Fruit fly (Drosophila melanogaster) whole organism, embryonic: Measurements from ENCODE around the gene CG16965.

Experiments
- BEAF-32 ChIP-seq: fragments of 200-800 bp; sonication (Bioruptor generic); optimal IDR thresholded peaks from 3 replicates; lab custom pipeline; 2017; ENCODE audit warnings: missing biosample characterization, missing genetic modification characterization, mild to moderate bottlenecking, moderate library complexity, missing genetic modification reagents
- CG10209 ChIP-seq: fragments of 200-800 bp; sonication (Bioruptor generic); optimal IDR thresholded peaks from 3 replicates; lab custom pipeline; 2017; ENCODE audit warnings: missing biosample characterization, mild to moderate bottlenecking, missing genetic modification characterization, missing genetic modification reagents
- CG11247 ChIP-seq: fragments of 200-800 bp; sonication (Bioruptor generic); IDR thresholded peaks from 2 replicates; pipeline ENCODE4 v1.3.6; 2022; ENCODE audit warnings: missing biosample characterization, missing genetic modification characterization
- CG11398 ChIP-seq: fragments of 200-800 bp; sonication (Bioruptor generic); optimal IDR thresholded peaks from 2 replicates; lab custom pipeline; 2016; ENCODE audit warnings: missing biosample characterization, missing genetic modification characterization
- CG11504 ChIP-seq: fragments of 200-800 bp; sonication (Bioruptor generic); optimal IDR thresholded peaks from 3 replicates; lab custom pipeline; 2019; ENCODE audit warnings: missing biosample characterization, mild to moderate bottlenecking, missing genetic modification characterization, moderate library complexity
- CG12659 ChIP-seq: fragments of 200-800 bp; sonication (Bioruptor generic); optimal IDR thresholded peaks from 3 replicates; lab custom pipeline; 2017; ENCODE audit warnings: mild to moderate bottlenecking, missing biosample characterization, missing genetic modification reagents, missing genetic modification characterization
- CG13775 ChIP-seq: fragments of 200-800 bp; sonication (Bioruptor generic); optimal IDR thresholded peaks from 3 replicates; lab custom pipeline; 2017; ENCODE audit warnings: missing biosample characterization, mild to moderate bottlenecking, missing genetic modification characterization
- CG14050 ChIP-seq: fragments of 200-800 bp; sonication (Bioruptor generic); IDR thresholded peaks from 3 replicates; pipeline ENCODE4 v1.3.6; 2022; ENCODE audit warnings: missing biosample characterization, missing genetic modification characterization
- CG14667 ChIP-seq: fragments of 200-800 bp; sonication (Bioruptor generic); IDR thresholded peaks from 2 replicates; pipeline ENCODE4 v1.3.6; 2022; ENCODE audit warnings: missing biosample characterization, missing genetic modification characterization
- CG17802 ChIP-seq: fragments of 200-800 bp; sonication (Bioruptor generic); optimal IDR thresholded peaks from 2 replicates; lab custom pipeline; 2018; ENCODE audit warnings: missing biosample characterization, mild to moderate bottlenecking, missing genetic modification characterization, moderate library complexity
- CG18011 ChIP-seq: fragments of 200-800 bp; sonication (Bioruptor generic); optimal IDR thresholded peaks from 2 replicates; lab custom pipeline; 2017; ENCODE audit warnings: missing biosample characterization, missing genetic modification characterization, mild to moderate bottlenecking, moderate library complexity, missing genotype
- CG2129 ChIP-seq: fragments of 200-800 bp; sonication (Bioruptor generic); IDR thresholded peaks from 2 replicates; pipeline ENCODE4 v1.3.6; 2022; ENCODE audit warnings: missing biosample characterization, missing genetic modification characterization; ENCODE audit not compliant: partially characterized antibody
- CG2712 ChIP-seq: fragments of 200-800 bp; optimal IDR thresholded peaks from 3 replicates; lab custom pipeline; 2019; ENCODE audit warnings: missing biosample characterization, mild to moderate bottlenecking, missing genetic modification characterization, moderate library complexity
- CG31388 ChIP-seq: fragments of 200-800 bp; sonication (Bioruptor generic); optimal IDR thresholded peaks from 2 replicates; lab custom pipeline; 2016; ENCODE audit warnings: missing biosample characterization, missing genetic modification characterization
- CG33557 ChIP-seq: fragments of 200-800 bp; sonication (Bioruptor generic); optimal IDR thresholded peaks from 2 replicates; lab custom pipeline; 2019; ENCODE audit warnings: missing biosample characterization, mild to moderate bottlenecking, missing genetic modification characterization, moderate library complexity
- CG6791 ChIP-seq: fragments of 200-800 bp; sonication (Bioruptor generic); IDR thresholded peaks from 3 replicates; pipeline ENCODE4 v1.3.6; 2022; ENCODE audit warnings: missing biosample characterization, missing genetic modification characterization; ENCODE audit not compliant: partially characterized antibody
- CG9817 ChIP-seq: fragments of 200-800 bp; sonication (Bioruptor generic); optimal IDR thresholded peaks from 2 replicates; lab custom pipeline; 2018; ENCODE audit warnings: missing biosample characterization, mild to moderate bottlenecking, missing genetic modification characterization, moderate library complexity
- CHES-1-like ChIP-seq: fragments of 200-800 bp; sonication (Bioruptor generic); optimal IDR thresholded peaks from 2 replicates; lab custom pipeline; 2016; ENCODE audit warnings: missing biosample characterization, missing genetic modification characterization
- Chrac-16 ChIP-seq: fragments of 200-800 bp; sonication (Bioruptor generic); optimal IDR thresholded peaks from 3 replicates; lab custom pipeline; 2016; ENCODE audit warnings: missing biosample characterization, missing genetic modification characterization
- Drgx ChIP-seq: fragments of 200-800 bp; sonication (Bioruptor generic); IDR thresholded peaks from 2 replicates; pipeline ENCODE4 v1.3.6; 2022; ENCODE audit warnings: missing biosample characterization, missing genetic modification characterization
- Eip74EF ChIP-seq, 2 experiments: fragments of 200-800 bp in 1 of 2; fragments of >200 bp in 1 of 2; sonication (Bioruptor generic) in 1 of 2; optimal IDR thresholded peaks; 2 replicates each; lab custom pipeline; 2017 to 2019; ENCODE audit warnings: missing biosample characterization in 2 of 2, missing genetic modification characterization in 2 of 2, mild to moderate bottlenecking in 1 of 2, moderate library complexity in 1 of 2
- Fer1 ChIP-seq: fragments of 200-800 bp; sonication (Bioruptor generic); optimal IDR thresholded peaks from 2 replicates; lab custom pipeline; 2017; ENCODE audit warnings: missing biosample characterization, mild to moderate bottlenecking, missing genetic modification characterization
- HLHmδ ChIP-seq: fragments of 200-800 bp; sonication (Bioruptor generic); optimal IDR thresholded peaks from 2 replicates; lab custom pipeline; 2018; ENCODE audit warnings: missing biosample characterization, mild to moderate bottlenecking, missing genetic modification characterization, moderate library complexity
- Hey ChIP-seq: fragments of 200-800 bp; sonication (Bioruptor generic); optimal IDR thresholded peaks from 3 replicates; lab custom pipeline; 2018; ENCODE audit warnings: missing biosample characterization, mild to moderate bottlenecking, missing genetic modification characterization
- Nf-YC ChIP-seq: fragments of 200-800 bp; optimal IDR thresholded peaks from 3 replicates; lab custom pipeline; 2019; ENCODE audit warnings: missing biosample characterization, mild to moderate bottlenecking, missing genetic modification characterization, moderate library complexity
- Rx ChIP-seq: fragments of 200-800 bp; sonication (Bioruptor generic); IDR thresholded peaks from 2 replicates; pipeline ENCODE4 v1.3.6; 2022; ENCODE audit warnings: missing biosample characterization, missing genetic modification characterization
- Sox102F ChIP-seq: fragments of 200-800 bp; sonication (Bioruptor generic); optimal IDR thresholded peaks from 2 replicates; lab custom pipeline; 2018; ENCODE audit warnings: missing biosample characterization, mild to moderate bottlenecking, missing genetic modification characterization, moderate library complexity
- Ssrp ChIP-seq: fragments of 200-800 bp; sonication (Bioruptor generic); optimal IDR thresholded peaks from 2 replicates; lab custom pipeline; 2018; ENCODE audit warnings: missing biosample characterization, mild to moderate bottlenecking, missing genetic modification characterization, moderate library complexity
- Vsx1 ChIP-seq: fragments of 200-800 bp; sonication (Bioruptor generic); optimal IDR thresholded peaks from 2 replicates; lab custom pipeline; 2017; ENCODE audit warnings: missing biosample characterization, mild to moderate bottlenecking, missing genetic modification characterization, missing genetic modification reagents
- Xbp1 ChIP-seq: fragments of 200-800 bp; sonication (Bioruptor generic); optimal IDR thresholded peaks from 3 replicates; lab custom pipeline; 2016; ENCODE audit warnings: missing biosample characterization, mild to moderate bottlenecking, missing genetic modification characterization
- bsh ChIP-seq, 2 experiments: fragments of 200-800 bp; sonication (Bioruptor generic); optimal IDR thresholded peaks; 2 replicates each; lab custom pipeline; 2017 to 2018; ENCODE audit warnings: mild to moderate bottlenecking in 2 of 2, missing biosample characterization in 2 of 2, missing genetic modification characterization in 2 of 2, moderate library complexity in 1 of 2
- btn ChIP-seq: fragments of 200-800 bp; sonication (Bioruptor generic); optimal IDR thresholded peaks from 2 replicates; lab custom pipeline; 2016; ENCODE audit warnings: missing biosample characterization, missing genetic modification characterization
- croc ChIP-seq: fragments of 200-800 bp; sonication (Bioruptor generic); conservative IDR thresholded peaks from 3 replicates; pipeline ENCODE4 v1.3.6; 2022; ENCODE audit warnings: missing biosample characterization, missing genetic modification characterization
- da ChIP-seq: fragments of 200-800 bp; sonication (Bioruptor generic); optimal IDR thresholded peaks from 2 replicates; lab custom pipeline; 2016; ENCODE audit warnings: missing biosample characterization, missing genetic modification characterization
- dm ChIP-seq: fragments of 200-800 bp; sonication (Bioruptor generic); optimal IDR thresholded peaks from 3 replicates; lab custom pipeline; 2016; ENCODE audit warnings: missing biosample characterization, missing genetic modification characterization
- esg ChIP-seq: fragments of 200-800 bp; sonication (Bioruptor generic); conservative IDR thresholded peaks from 2 replicates; pipeline ENCODE4 v1.3.6; 2022; ENCODE audit warnings: missing biosample characterization, missing genetic modification characterization
- fd96Cb ChIP-seq: fragments of 200-800 bp; sonication (Bioruptor generic); optimal IDR thresholded peaks from 2 replicates; lab custom pipeline; 2018; ENCODE audit warnings: missing biosample characterization, mild to moderate bottlenecking, missing genetic modification characterization, moderate library complexity
- klu ChIP-seq: fragments of 200-800 bp; sonication (Bioruptor generic); IDR thresholded peaks from 2 replicates; pipeline ENCODE4 v1.3.6; 2022; ENCODE audit warnings: missing biosample characterization, missing genetic modification characterization
- lmd ChIP-seq: fragments of 200-800 bp; sonication (Bioruptor generic); IDR thresholded peaks from 2 replicates; pipeline ENCODE4 v1.3.6; 2022; ENCODE audit warnings: missing biosample characterization, missing genetic modification characterization
- org-1 ChIP-seq: fragments of 200-800 bp; sonication (Bioruptor generic); optimal IDR thresholded peaks from 2 replicates; lab custom pipeline; 2017; ENCODE audit warnings: missing biosample characterization, missing genetic modification characterization
- pfk ChIP-seq: fragments of 200-800 bp; sonication (Bioruptor generic); optimal IDR thresholded peaks from 2 replicates; lab custom pipeline; 2018; ENCODE audit warnings: missing biosample characterization, mild to moderate bottlenecking, missing genetic modification characterization, moderate library complexity
- ranshi ChIP-seq: fragments of 200-800 bp; sonication (Bioruptor generic); IDR thresholded peaks from 2 replicates; pipeline ENCODE4 v1.3.6; 2022; ENCODE audit warnings: missing biosample characterization, missing genetic modification characterization
- sob ChIP-seq: fragments of 200-800 bp; sonication (Bioruptor generic); IDR thresholded peaks from 2 replicates; pipeline ENCODE4 v1.3.6; 2022; ENCODE audit warnings: missing biosample characterization, missing genetic modification characterization
- toy ChIP-seq: fragments of 200-800 bp; sonication (Bioruptor generic); IDR thresholded peaks from 2 replicates; pipeline ENCODE4 v1.3.6; 2022; ENCODE audit warnings: missing biosample characterization, missing genetic modification characterization
- tup ChIP-seq: fragments of 200-800 bp; sonication (Bioruptor generic); optimal IDR thresholded peaks from 2 replicates; lab custom pipeline; 2016; ENCODE audit warnings: missing biosample characterization, mild to moderate bottlenecking, missing genetic modification characterization, moderate library complexity
- twi ChIP-seq: fragments of 200-800 bp; optimal IDR thresholded peaks from 2 replicates; lab custom pipeline; 2019; ENCODE audit warnings: missing biosample characterization, mild to moderate bottlenecking, missing genetic modification characterization, moderate library complexity
- unc-4 ChIP-seq: fragments of 200-800 bp; sonication (Bioruptor generic); IDR thresholded peaks from 2 replicates; pipeline ENCODE4 v1.3.6; 2022; ENCODE audit warnings: missing biosample characterization, missing genetic modification characterization; ENCODE audit not compliant: partially characterized antibody
- unpg ChIP-seq: fragments of 200-800 bp; sonication (Bioruptor generic); optimal IDR thresholded peaks from 3 replicates; lab custom pipeline; 2018; ENCODE audit warnings: missing biosample characterization, mild to moderate bottlenecking, missing genetic modification characterization, moderate library complexity
- zen2 ChIP-seq: fragments of 200-800 bp; sonication (Bioruptor generic); IDR thresholded peaks from 3 replicates; pipeline ENCODE4 v1.3.6; 2022; ENCODE audit warnings: missing biosample characterization, missing genetic modification characterization; ENCODE audit not compliant: partially characterized antibody
- zf30C ChIP-seq: fragments of 200-800 bp; sonication (Bioruptor generic); optimal IDR thresholded peaks from 3 replicates; lab custom pipeline; 2018; ENCODE audit warnings: missing biosample characterization, mild to moderate bottlenecking, missing genetic modification characterization

The CG16965 gene

DNA sequence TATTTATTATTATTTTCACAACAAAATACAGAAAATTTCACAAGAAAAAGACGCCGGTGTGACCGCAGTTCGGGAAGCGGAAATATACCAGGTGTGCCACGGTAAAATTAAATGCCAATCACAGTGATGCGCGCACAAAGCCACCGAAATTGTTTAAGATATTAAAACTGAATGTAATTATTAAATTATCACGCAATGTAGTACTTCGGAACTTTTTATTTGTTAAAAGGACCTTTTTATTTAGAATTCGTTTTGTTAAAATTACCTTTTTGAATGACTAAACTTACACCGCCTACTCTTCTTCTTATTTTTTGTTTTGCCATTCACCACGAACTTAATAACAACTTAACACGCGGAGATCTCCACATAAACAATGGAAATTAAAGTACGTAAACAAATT lies 6.6 kb downstream of the CG16965 start, which contains the start of the genes CG6686 and CG34163 (continued):
- TF ChIP-seq bsh (GFP tag; optimal IDR thresholded peaks at IDR 0.05; lab: Kevin White, UChicago), result peak in 1 of 2 experiments; percentile 14
- no peak for TF ChIP-seq esg (GFP tag; lab: Robert Waterston, UW)
- no peak for TF ChIP-seq CG10209 (GFP tag; lab: Kevin White, UChicago)
- no peak for TF ChIP-seq Sox102F (GFP tag; lab: Kevin White, UChicago)
- no peak for TF ChIP-seq CG11398
- peak; percentile 41 for TF ChIP-seq BEAF-32
- TF ChIP-seq croc (GFP tag; lab: Robert Waterston, UW), result no peak
- TF ChIP-seq org-1 (GFP tag; lab: Kevin White, UChicago), result no peak
- TF ChIP-seq CG17802 (tag; lab: Kevin White, UChicago), result no peak
- TF ChIP-seq btn (GFP tag; lab: Kevin White, UChicago), result no peak
- TF ChIP-seq pfk (GFP tag; lab: Kevin White, UChicago), result no peak
- TF ChIP-seq CG2712 (tag; lab: Kevin White, UChicago), result peak; percentile 65
- TF ChIP-seq toy, result no peak
- TF ChIP-seq Fer1 (GFP tag; lab: Kevin White, UChicago), result no peak
- peak; percentile 61 for TF ChIP-seq Xbp1 (GFP tag; lab: Kevin White, UChicago)
- no peak for TF ChIP-seq unc-4 (GFP tag; lab: Robert Waterston, UW)
- no peak for TF ChIP-seq Drgx (GFP tag; lab: Robert Waterston, UW)
- no peak for TF ChIP-seq zf30C (GFP tag; lab: Kevin White, UChicago)
- TF ChIP-seq sob (GFP tag; lab: Robert Waterston, UW), result peak; percentile 42; the same call in 1 of the 2 replicates
- TF ChIP-seq fd96Cb, result no peak
- TF ChIP-seq CG31388 (GFP tag; lab: Kevin White, UChicago), result no peak
- peak; percentile 63 for TF ChIP-seq CHES-1-like (GFP tag; lab: Kevin White, UChicago)
- no peak for TF ChIP-seq Nf-YC (tag; lab: Kevin White, UChicago)
- no peak for TF ChIP-seq klu (GFP tag; lab: Robert Waterston, UW)
- no peak for TF ChIP-seq ranshi (GFP tag; lab: Robert Waterston, UW)
- no peak for TF ChIP-seq CG14050 (GFP tag; lab: Robert Waterston, UW)
- peak; percentile 52 for TF ChIP-seq unpg (GFP tag; lab: Kevin White, UChicago)
- TF ChIP-seq Eip74EF (GFP tag; optimal IDR thresholded peaks at IDR 0.05; lab: Kevin White, UChicago), result no peak
- no peak for TF ChIP-seq CG2129 (GFP tag; lab: Robert Waterston, UW)
- TF ChIP-seq Chrac-16, result peak; percentile 33
- TF ChIP-seq da (GFP tag; lab: Kevin White, UChicago), result no peak
- no peak for TF ChIP-seq HLHmδ (GFP tag; lab: Kevin White, UChicago)
- TF ChIP-seq Hey (tag; lab: Kevin White, UChicago), result no peak
- TF ChIP-seq CG33557 (GFP tag; lab: Kevin White, UChicago), result peak; percentile 32
- TF ChIP-seq CG11247, result no peak
- no peak for TF ChIP-seq Ssrp
- TF ChIP-seq CG11504 (tag; lab: Kevin White, UChicago), result no peak
- TF ChIP-seq Vsx1 (GFP tag; lab: Kevin White, UChicago), result no peak
- no peak; the same call in 1 of the 2 replicates for TF ChIP-seq lmd (GFP tag; lab: Robert Waterston, UW)
- peak; percentile 92 for TF ChIP-seq dm
- peak; percentile 20; the same call in 1 of the 2 replicates for TF ChIP-seq CG14667 (GFP tag; lab: Robert Waterston, UW)
- TF ChIP-seq tup (GFP tag; lab: Kevin White, UChicago), result no peak
- TF ChIP-seq CG6791 (GFP tag; lab: Robert Waterston, UW), result no peak
- peak; percentile 42 for TF ChIP-seq CG13775 (GFP tag; lab: Kevin White, UChicago)
- TF ChIP-seq zen2 (GFP tag; lab: Robert Waterston, UW), result no peak
- peak; percentile 13 for TF ChIP-seq CG9817
- TF ChIP-seq Rx, result no peak
- TF ChIP-seq CG18011 (GFP tag; lab: Kevin White, UChicago), result peak; percentile 14
- no peak for TF ChIP-seq twi
- peak; percentile 68 for TF ChIP-seq CG12659 (GFP tag; lab: Kevin White, UChicago)
